Worm (Caenorhabditis elegans): ENCODE results near the gene ZK402.5.
"Not testable (repeated sequence)": the region's sequence is repeated elsewhere in the genome, so short reads cannot be mapped to it uniquely, and the experiment has no call there.

The ZK402.5 gene

DNA sequence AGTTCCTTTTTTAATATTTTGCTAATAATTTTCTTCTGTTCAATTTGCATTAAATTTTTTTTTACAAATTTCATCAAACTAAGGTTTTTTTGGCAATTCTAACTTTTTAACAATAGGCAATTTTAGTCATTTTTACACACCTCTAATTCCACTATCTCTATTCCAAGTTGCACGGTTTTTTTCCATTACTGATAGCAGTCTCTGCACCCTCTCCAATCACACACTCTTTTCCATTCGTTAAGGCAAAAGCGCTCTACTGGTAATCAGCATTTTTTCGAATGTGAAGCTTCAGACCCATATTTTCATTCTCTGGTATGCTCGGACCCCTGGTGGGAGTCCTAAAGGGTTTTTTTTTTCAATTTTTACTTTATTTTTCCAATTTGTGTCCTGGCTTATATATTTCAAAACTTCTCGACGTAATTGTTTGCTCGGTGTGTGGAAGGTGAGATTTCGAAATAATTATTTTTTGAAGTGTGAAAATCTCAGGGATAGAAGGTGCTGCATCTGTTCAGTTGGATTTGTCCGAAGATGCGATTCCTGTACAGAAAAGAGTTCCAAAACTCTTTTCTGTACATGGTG is 15.7 kb upstream of the ZK402.5 start, which contains the start of the genes F19G12.4 and F19G12.8:
Gene F19G12.4 (plus strand): TSS at position 529 of the 579 bp plus-strand sequence.
Gene F19G12.8 (plus strand): TSS at position 545 of the 579 bp plus-strand sequence.
- TF ChIP-seq him-1 (tag; optimal IDR thresholded peaks at IDR 0.05) (no peak), W03F9.2 (tag; optimal IDR thresholded peaks at IDR 0.05) (no peak), dao-5 (tag; optimal IDR thresholded peaks at IDR 0.05) (no peak)

DNA sequence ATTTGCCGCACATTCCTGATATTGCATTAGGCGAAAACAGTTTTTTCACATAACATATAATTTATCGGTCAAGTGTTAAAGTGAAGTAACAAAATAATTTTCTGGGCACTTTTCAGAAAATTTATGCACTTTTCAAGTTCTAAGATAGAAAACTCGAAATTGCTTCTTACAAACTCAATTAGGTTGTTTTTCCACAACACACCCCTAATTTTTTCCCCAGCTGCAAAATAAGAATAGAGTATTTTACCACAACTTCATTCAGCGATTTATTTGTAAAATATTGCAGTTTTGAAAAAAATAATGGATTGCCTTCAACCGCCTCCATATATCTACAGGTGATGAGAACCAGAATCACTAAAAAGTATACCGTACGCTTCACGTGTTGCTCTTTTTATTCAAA is 11.7 kb upstream of the ZK402.5 start, which contains the start of gene srh-19:
Gene srh-19 (plus strand): TSS at position 301 of the 400 bp plus-strand sequence.
- TF ChIP-seq dao-5 (tag; optimal IDR thresholded peaks at IDR 0.05) (no peak), W03F9.2 (tag; optimal IDR thresholded peaks at IDR 0.05) (no peak), him-1 (tag; optimal IDR thresholded peaks at IDR 0.05) (no peak)

DNA sequence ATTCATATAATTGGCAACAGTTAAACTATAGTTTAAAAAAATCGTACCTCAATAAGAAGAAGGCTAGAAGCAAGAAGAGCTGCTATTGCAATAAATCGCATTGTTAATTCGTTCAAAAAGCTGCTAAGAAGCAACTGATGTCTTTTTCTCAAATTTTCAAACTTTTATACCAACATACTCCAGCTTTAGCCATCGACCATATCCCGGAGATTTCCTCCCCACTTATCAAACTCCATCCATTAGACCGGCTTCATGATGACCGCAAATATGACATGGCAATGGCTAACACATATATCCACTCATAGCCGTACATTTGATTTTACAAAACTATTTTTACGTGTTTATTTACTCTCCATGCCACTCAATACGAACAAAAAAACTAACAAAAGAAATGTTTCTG is 9.4 kb upstream of the ZK402.5 start, which contains the start of gene abu-2:
Gene abu-2 (minus strand): TSS at position 101 of the 400 bp plus-strand sequence.
- TF ChIP-seq him-1 (tag; optimal IDR thresholded peaks at IDR 0.05): no peak
- no peak for TF ChIP-seq dao-5 (tag; optimal IDR thresholded peaks at IDR 0.05)
- no peak for TF ChIP-seq W03F9.2 (tag; optimal IDR thresholded peaks at IDR 0.05)

DNA sequence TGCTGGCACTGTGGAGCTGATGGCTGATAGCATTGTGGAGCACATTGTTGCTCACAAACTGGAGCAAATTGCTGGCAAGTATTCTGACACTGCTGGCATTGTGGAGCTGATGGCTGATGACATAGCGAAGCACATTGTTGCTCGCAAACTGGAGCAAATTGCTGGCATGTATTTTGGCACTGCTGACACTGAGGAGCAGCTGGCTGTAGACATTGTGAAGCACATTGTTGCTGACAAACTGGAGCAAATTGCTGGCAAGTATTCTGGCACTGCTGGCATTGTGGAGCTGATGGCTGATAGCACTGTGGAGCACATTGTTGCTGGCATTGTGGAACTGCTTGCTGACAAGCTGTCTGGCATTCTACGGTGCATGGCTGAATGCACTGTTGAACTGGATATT is 8.1 kb upstream of the ZK402.5 start:
- no peak for TF ChIP-seq dao-5 (tag; optimal IDR thresholded peaks at IDR 0.05)
- no peak for TF ChIP-seq him-1 (tag; optimal IDR thresholded peaks at IDR 0.05)
- TF ChIP-seq W03F9.2 (tag; optimal IDR thresholded peaks at IDR 0.05): no peak

DNA sequence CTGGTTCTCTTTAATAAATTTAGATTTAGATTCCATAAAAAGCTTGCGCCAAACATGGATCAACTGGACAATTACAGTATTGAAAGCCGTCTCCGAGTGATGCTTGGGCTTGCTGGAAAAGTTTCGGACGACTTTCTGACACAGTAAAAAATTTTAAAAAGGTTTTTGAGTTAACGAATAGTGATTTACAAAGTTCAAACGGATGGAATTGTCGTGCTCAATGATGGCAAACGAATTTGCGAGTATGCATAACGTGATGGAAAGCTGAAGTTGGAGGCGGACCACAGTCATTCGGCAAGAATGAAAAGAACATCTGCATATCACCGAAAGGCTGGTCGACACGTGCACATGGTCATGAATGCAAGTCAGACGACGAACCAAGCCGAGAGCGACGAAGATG is 2.8 kb upstream of the ZK402.5 start, which contains the start of gene ZK402.1:
Gene ZK402.1 (plus strand): TSS at position 301 of the 400 bp plus-strand sequence.
- TF ChIP-seq dao-5, W03F9.2, him-1 (tag; optimal IDR thresholded peaks at IDR 0.05): not testable (repeated sequence)

DNA sequence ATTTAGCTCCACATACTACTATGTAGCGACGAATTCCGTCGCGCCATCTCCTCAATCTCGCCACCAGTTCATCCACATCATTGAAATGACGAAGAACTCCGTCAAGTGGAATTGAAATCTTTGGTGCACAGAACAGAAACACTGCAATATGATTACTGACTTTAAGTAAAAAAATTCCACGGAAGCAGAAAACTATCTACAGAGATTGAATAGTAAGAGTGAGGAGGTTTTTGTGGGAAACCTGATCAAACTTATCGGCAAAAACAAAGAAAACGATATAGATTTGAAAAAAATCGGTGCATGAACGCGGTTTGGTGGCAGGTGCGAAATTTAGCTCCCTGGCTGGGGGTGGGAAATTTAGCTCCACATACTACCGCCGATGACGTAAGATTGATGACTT is 2.3 kb upstream of the ZK402.5 start, which contains the start of gene ZK402.2:
Gene ZK402.2 (plus strand): TSS at position 301 of the 400 bp plus-strand sequence.
- not testable (repeated sequence) for TF ChIP-seq dao-5, him-1, W03F9.2 (tag; optimal IDR thresholded peaks at IDR 0.05)

DNA sequence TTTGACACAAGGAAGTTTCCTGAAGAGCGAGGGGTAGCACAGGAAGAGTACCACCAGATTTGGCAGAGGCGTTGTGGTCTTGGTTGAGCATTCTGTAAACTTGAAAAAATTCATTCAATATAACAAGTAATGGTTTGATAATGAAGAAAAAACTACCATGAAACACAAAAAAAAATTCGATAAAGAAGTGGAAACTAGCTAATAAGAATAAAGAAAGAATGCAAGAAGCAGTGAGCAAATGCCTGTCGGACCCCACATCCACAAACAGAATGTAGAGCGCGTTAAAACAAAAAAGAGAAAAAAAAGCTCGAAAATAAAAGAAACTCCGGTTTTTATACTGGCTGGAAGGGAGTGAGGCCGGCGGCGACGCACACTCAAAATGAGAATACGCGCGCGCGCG is 3.6 kb downstream of the ZK402.5 start, which contains the start of gene H39E20.1:
Gene H39E20.1 (minus strand): TSS at position 101 of the 400 bp plus-strand sequence.
- no peak for TF ChIP-seq dao-5 (tag; optimal IDR thresholded peaks at IDR 0.05)
- no peak for TF ChIP-seq him-1 (tag; optimal IDR thresholded peaks at IDR 0.05)
- no peak for TF ChIP-seq W03F9.2 (tag; optimal IDR thresholded peaks at IDR 0.05)

DNA sequence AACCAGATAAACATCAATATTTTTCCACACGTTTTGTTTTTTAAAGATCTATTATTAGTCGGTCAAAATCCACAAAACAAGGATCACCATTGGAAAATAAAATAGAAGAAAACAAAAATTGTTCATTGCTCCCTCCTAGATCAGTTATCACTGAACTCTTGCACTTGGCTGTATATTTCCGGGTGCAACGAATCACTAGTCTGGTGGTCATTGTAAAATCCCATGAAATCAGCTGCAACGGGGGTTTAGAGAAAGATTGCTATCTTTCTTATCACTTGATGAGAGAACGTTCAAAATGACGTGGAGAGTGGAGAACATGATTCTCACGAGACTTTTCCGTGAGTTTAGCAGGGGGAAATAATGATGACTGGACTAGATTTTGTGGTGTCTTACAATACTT is 5.4 kb downstream of the ZK402.5 start:
- TF ChIP-seq W03F9.2 (tag; optimal IDR thresholded peaks at IDR 0.05) (no peak), him-1 (tag; optimal IDR thresholded peaks at IDR 0.05) (no peak), dao-5 (tag; optimal IDR thresholded peaks at IDR 0.05) (no peak)

DNA sequence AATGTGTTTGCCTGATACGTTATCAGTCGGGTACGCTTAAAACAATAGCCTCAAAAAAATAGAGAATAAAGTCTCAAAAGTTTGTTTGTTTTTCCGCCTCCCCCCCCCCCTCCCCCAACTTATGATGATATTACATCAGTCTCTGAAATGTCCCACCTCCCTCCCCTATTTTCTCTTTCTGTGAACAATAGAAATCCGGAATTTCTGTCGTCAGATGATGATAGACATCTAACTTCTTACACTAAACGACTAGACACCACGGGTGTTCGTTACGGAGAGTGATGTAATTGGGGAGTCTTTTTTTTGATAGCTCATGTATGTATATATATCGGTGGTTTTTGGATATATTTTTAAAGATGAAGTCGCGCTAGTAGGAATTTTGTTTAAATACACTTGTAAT is 6.7 kb downstream of the ZK402.5 start:
- TF ChIP-seq dao-5 (tag; optimal IDR thresholded peaks at IDR 0.05): no peak
- TF ChIP-seq W03F9.2 (tag; optimal IDR thresholded peaks at IDR 0.05): no peak
- TF ChIP-seq him-1 (tag; optimal IDR thresholded peaks at IDR 0.05): no peak

DNA sequence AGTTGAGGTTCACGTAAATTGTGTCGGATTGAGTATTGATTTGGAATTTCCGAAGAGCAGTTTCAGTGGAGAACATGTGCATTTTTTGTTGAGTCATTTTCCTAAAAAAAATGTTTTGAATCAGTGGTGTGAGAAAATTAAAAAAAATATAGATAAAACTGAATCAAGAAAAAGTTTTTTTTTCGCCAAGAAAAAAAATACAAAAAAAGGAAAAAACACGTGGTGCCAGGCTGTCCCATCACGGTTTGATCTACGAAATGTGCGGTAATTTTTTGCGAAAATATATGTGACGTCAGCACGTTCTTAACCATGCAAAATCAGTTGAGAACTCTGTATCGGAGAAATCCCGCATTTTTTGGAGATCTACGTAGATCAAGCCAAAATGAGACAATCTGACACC is 7.3 kb downstream of the ZK402.5 start, which contains the start of gene F56C3.9:
Gene F56C3.9 (minus strand): TSS at position 101 of the 400 bp plus-strand sequence.
- TF ChIP-seq dao-5 (tag; optimal IDR thresholded peaks at IDR 0.05): no peak
- no peak for TF ChIP-seq him-1 (tag; optimal IDR thresholded peaks at IDR 0.05)
- TF ChIP-seq W03F9.2 (tag; optimal IDR thresholded peaks at IDR 0.05): no peak

DNA sequence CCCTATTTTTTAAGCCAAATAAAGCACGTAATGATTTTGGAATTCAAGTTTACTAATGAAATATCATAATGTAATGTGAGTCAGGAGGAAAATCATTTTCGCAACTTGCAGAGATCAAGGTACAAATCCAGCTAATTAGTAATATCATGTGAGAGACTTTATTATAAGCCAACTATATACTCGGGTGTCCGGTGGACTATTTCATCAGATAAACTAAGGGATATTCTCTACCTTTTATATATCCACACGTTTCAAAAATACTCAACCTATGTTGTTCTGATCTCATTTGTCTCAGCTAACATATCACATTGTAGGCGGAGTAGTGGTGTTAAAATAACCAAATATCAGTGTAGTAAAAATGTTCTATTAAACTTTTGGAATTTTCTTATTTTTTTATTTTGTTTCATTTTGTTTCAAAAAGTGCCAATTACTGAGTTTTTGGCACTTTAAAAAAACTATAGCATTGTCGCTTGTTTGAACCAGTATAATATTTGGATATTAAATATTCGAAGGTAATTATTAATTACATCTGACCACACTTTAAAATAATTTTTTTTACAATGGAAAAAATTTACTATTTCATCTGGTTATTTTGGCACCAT is 11.7 kb downstream of the ZK402.5 start:
- peak; percentile 95 for TF ChIP-seq him-1 (tag; optimal IDR thresholded peaks at IDR 0.05)
- TF ChIP-seq dao-5 (tag; optimal IDR thresholded peaks at IDR 0.05): peak; percentile 11
- peak; percentile 88 for TF ChIP-seq W03F9.2 (tag; optimal IDR thresholded peaks at IDR 0.05)

DNA sequence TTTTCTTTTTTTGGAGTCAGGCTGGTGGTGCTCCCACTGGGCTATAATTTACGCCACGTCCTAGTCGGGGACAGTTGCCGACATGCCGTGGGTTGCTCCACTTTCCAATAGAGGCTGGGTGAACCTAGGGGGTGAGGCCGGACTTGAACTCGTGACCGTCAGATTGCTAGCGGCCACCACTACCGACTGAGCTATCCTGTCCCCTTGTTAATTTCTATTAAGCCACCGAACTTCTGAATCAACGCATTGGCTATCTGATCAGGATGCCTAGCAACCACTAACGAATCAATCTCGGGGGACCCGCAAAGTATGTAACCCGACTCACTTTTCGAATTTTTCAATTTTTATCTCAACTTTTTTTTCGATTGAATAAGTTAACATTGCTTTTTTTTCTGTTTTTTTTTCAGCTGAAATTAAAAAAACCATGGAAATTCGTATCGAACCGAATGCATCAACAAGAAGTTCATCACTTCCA is 14.2 kb downstream of the ZK402.5 start, which contains the start of gene F56C3.1:
Gene F56C3.1 (plus strand): TSS at position 425 of the 475 bp plus-strand sequence.
- TF ChIP-seq W03F9.2 (tag; optimal IDR thresholded peaks at IDR 0.05): no peak
- TF ChIP-seq dao-5 (tag; optimal IDR thresholded peaks at IDR 0.05): no peak
- no peak for TF ChIP-seq him-1 (tag; optimal IDR thresholded peaks at IDR 0.05)

DNA sequence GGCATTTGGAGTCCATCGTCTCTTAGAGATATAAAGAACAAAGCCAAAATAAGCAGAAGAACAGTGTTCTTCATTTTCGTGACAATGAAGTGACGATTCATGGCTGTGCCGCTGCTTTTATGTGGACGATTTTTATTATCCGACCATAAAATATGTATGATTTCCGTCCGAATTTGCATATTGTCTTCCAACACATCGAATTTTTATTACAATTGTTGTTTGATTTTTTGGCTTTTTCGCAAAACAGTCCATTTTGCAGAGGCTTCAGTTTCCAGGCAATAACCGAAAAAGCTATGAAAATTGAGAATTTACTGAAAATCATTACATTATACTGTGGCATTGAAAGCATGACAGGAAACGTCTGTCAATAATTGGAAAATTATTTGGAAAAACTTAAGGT is 16.6 kb downstream of the ZK402.5 start, which contains the start of gene F56C3.8:
Gene F56C3.8 (minus strand): TSS at position 101 of the 400 bp plus-strand sequence.
- no peak for TF ChIP-seq dao-5 (tag; optimal IDR thresholded peaks at IDR 0.05)
- no peak for TF ChIP-seq W03F9.2 (tag; optimal IDR thresholded peaks at IDR 0.05)
- TF ChIP-seq him-1 (tag; optimal IDR thresholded peaks at IDR 0.05): no peak

DNA sequence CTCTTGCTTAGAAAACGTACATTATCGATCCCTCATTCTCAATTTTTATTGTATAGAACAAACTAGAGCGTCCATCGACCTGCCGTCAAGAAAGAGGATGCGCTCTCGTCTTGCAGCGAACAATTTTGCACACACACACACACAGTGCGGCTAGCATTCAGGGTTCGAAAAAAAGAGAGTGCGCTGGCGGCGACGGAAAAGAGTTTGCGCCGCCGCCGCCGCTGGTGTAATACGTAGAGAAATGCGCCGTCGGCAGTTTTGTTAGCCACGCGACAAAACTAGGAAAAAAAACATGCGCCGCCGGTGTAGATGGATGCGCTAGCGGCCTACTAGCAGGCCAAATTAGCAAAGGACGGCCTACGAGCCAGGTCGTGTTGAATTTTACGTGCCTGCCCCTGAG is 17.6 kb downstream of the ZK402.5 start:
- TF ChIP-seq W03F9.2 (tag; optimal IDR thresholded peaks at IDR 0.05) (no peak), him-1 (tag; optimal IDR thresholded peaks at IDR 0.05) (no peak), dao-5 (tag; optimal IDR thresholded peaks at IDR 0.05) (no peak)
